Worm (Caenorhabditis elegans): ENCODE data around the gene T24C4.2.

T24C4.2 gene

DNA sequence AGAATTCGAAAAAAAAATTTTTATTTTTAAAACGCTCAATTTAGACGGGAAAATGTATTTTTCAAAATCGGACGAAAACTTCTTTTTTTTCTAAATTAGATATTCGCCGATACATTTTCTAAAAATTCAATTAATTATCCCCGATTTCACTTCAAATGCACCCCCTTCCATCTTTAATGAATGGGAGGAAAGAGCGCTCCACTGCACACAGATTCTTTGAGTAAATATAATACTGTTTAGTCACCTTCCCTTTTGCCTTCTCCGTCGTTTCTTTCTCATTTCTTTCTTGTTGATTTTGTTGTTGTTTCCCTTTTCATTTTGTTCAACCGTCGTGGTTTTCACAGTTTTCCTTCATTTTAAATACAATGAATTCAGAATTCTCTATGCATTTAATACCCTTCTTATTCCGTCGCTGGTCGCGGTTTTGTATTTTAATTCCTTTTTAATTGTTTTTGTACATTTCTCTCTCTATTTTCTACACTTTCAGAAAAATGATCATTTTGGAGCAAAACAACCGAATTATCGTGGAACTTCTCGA, 7.9 kb downstream of the T24C4.2 start, which contains the start of gene arx-4:
Gene arx-4 (plus strand): TSS at position 488 of the 538 bp plus-strand sequence.
- TF ChIP-seq mes-2 (tag; optimal IDR thresholded peaks at IDR 0.05; ENCODE audit: poor library complexity, severe bottlenecking) (peak; percentile 40), F26F4.8 (GFP tag; conservative IDR thresholded peaks at IDR 0.05) (no peak), Y48G9A.11 (GFP tag; IDR thresholded peaks at IDR 0.05) (no peak), ZK546.5 (tag; optimal IDR thresholded peaks at IDR 0.05) (no peak), ceh-20 (GFP tag; IDR thresholded peaks at IDR 0.05) (no peak), zfp-2 (tag; optimal IDR thresholded peaks at IDR 0.05) (no peak), lin-13 (GFP tag; optimal IDR thresholded peaks at IDR 0.05) (no peak), snpc-1.2 (GFP tag; IDR thresholded peaks at IDR 0.05) (no peak), lim-7 (GFP tag; IDR thresholded peaks at IDR 0.05) (no peak), ceh-44 (GFP tag; IDR thresholded peaks at IDR 0.05) (no peak), arid-1 (GFP tag; conservative IDR thresholded peaks at IDR 0.05) (no peak), daf-19 (GFP tag; conservative IDR thresholded peaks at IDR 0.05) (no peak), gei-8 (GFP tag; optimal IDR thresholded peaks at IDR 0.05) (no peak), pha-4 (GFP tag; IDR thresholded peaks at IDR 0.05) (no peak), pha-4 (tag; optimal IDR thresholded peaks at IDR 0.05) (peak; percentile 34), madf-5 (GFP tag; IDR thresholded peaks at IDR 0.05) (no peak), nhr-11 (tag; optimal IDR thresholded peaks at IDR 0.05) (no peak), Y5F2A.4 (GFP tag; optimal IDR thresholded peaks at IDR 0.05) (no peak), dve-1 (tag; optimal IDR thresholded peaks at IDR 0.05; ENCODE audit: insufficient read depth) (peak; percentile 7), madf-9 (GFP tag; conservative IDR thresholded peaks at IDR 0.05) (no peak), unc-39 (tag; optimal IDR thresholded peaks at IDR 0.05) (no peak), mxl-3 (GFP tag; optimal IDR thresholded peaks at IDR 0.05) (no peak), unc-62 (GFP tag; optimal IDR thresholded peaks at IDR 0.05 in 1 of 2) (no peak), unc-62 (tag; optimal IDR thresholded peaks at IDR 0.05) (no peak), aha-1 (tag) (peak; percentile 89), egl-43 (GFP tag; IDR thresholded peaks at IDR 0.05) (no peak), nhr-111 (GFP tag; optimal IDR thresholded peaks at IDR 0.05) (no peak), daf-16 (GFP tag; optimal IDR thresholded peaks at IDR 0.05) (no peak), daf-16 (tag; optimal IDR thresholded peaks at IDR 0.05) (peak; percentile 36), lin-39 (tag; optimal IDR thresholded peaks at IDR 0.05) (no peak), lin-38 (GFP tag; IDR thresholded peaks at IDR 0.05) (peak; percentile 50), R02D3.7 (tag; optimal IDR thresholded peaks at IDR 0.05) (no peak), F44E2.7 (GFP tag; IDR thresholded peaks at IDR 0.05) (no peak)

DNA sequence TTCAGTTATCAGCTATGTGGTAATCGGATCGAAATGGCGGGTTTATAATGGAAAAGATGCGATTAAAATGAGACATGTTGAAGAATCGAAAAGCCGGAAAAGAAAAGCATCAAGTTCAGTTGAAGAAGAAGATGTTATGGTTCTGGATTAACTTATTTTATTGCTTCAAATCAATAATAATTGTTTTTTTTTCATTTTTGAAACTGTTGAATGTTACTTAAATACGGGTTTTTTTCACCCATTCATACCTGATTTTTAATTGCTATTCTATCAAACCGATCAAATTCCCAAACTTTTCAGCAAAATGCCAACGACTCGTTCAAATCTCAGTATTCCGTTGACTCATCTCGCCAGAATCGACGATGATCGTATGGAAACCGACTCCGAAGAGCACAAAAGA, 9.9 kb downstream of the T24C4.2 start, which contains the start of gene exos-4.2:
Gene exos-4.2 (plus strand): TSS at position 301 of the 400 bp plus-strand sequence.
- TF ChIP-seq duxl-1 (tag; optimal IDR thresholded peaks at IDR 0.05; ENCODE audit: poor library complexity) (no peak), saeg-2 (GFP tag; IDR thresholded peaks at IDR 0.05) (no peak), F44E2.7 (GFP tag; IDR thresholded peaks at IDR 0.05) (no peak), nhr-237 (tag; optimal IDR thresholded peaks at IDR 0.05) (no peak), Y105C5A.15 (GFP tag; IDR thresholded peaks at IDR 0.05) (no peak), nhr-11 (tag; optimal IDR thresholded peaks at IDR 0.05) (no peak), lin-13 (GFP tag; optimal IDR thresholded peaks at IDR 0.05) (no peak), tra-1 (GFP tag; IDR thresholded peaks at IDR 0.05) (no peak), nhr-25 (tag; optimal IDR thresholded peaks at IDR 0.05; ENCODE audit: borderline replicate concordance, insufficient read depth) (no peak), daf-8 (GFP tag; IDR thresholded peaks at IDR 0.05) (no peak), hlh-30 (tag; optimal IDR thresholded peaks at IDR 0.05; ENCODE audit: insufficient read depth) (no peak), hmg-1.1 (GFP tag; IDR thresholded peaks at IDR 0.05) (no peak), tag-97 (GFP tag; IDR thresholded peaks at IDR 0.05) (no peak), lin-1 (GFP tag; IDR thresholded peaks at IDR 0.05) (no peak), ZK337.2 (GFP tag; IDR thresholded peaks at IDR 0.05) (no peak)
